Worm (Caenorhabditis elegans) whole organism, midembryonic: Measurements from ENCODE around the gene nep-20.

Source experiments
- cog-1 ChIP-seq: sonication (generic microtip); optimal IDR thresholded peaks from 2 replicates; lab custom pipeline; 2016; ENCODE audit warnings: missing genetic modification characterization, missing compliant biosample characterization
- klf-2 ChIP-seq: fragments of 200-800 bp; sonication (Bioruptor generic); conservative IDR thresholded peaks from 2 replicates; pipeline ENCODE4 v1.3.6; 2022; ENCODE audit warnings: missing genetic modification reagents, missing genetic modification characterization, missing compliant biosample characterization
- ref-1 ChIP-seq: fragments of 200-800 bp; sonication (Bioruptor generic); conservative IDR thresholded peaks from 2 replicates; pipeline ENCODE4 v1.3.6; 2022; ENCODE audit warnings: missing genetic modification reagents, missing genetic modification characterization, missing compliant biosample characterization
- ztf-29 ChIP-seq: fragments of 200-800 bp; sonication (Bioruptor generic); IDR thresholded peaks from 2 replicates; pipeline ENCODE4 v1.3.6; 2022; ENCODE audit warnings: missing genetic modification reagents, missing genetic modification characterization, missing compliant biosample characterization

ce11 chrII:3370061-3370460 lies 25.3 kb downstream of the nep-20 start, which contains the start of gene Y49F6C.8:
- TF ChIP-seq ztf-29 (GFP tag; lab: Robert Waterston, UW) (no peak), klf-2 (GFP tag; lab: Robert Waterston, UW) (no peak), ref-1 (GFP tag; lab: Robert Waterston, UW) (no peak), cog-1 (no peak)
